Worm (Caenorhabditis elegans) whole organism, late embryonic: ENCODE measurements around the gene lido-7.

Source experiments
- C08G9.2 ChIP-seq: sonication (generic microtip); optimal IDR thresholded peaks from 2 replicates; lab custom pipeline; 2016; ENCODE audit warnings: mild to moderate bottlenecking, missing genetic modification characterization, moderate library complexity, missing compliant biosample characterization
- ceh-34 ChIP-seq: sonication (generic microtip); optimal IDR thresholded peaks from 2 replicates; lab custom pipeline; 2016; ENCODE audit warnings: mild to moderate bottlenecking, missing genetic modification characterization, missing compliant biosample characterization
- lin-11 ChIP-seq: fragments of 200-800 bp; sonication (Bioruptor generic); optimal IDR thresholded peaks from 2 replicates; lab custom pipeline; 2018; ENCODE audit warnings: mild to moderate bottlenecking, missing genetic modification characterization, missing compliant biosample characterization
- nfya-1 ChIP-seq: sonication (generic microtip); optimal IDR thresholded peaks from 2 replicates; lab custom pipeline; 2017; ENCODE audit warnings: missing genetic modification characterization, mild to moderate bottlenecking, missing compliant biosample characterization, antibody characterized with exemption, moderate library complexity
- pax-1 ChIP-seq: fragments of 150-350 bp; optimal IDR thresholded peaks from 2 replicates; lab custom pipeline; 2014; ENCODE audit warnings: missing biosample characterization, missing genetic modification characterization
- rnt-1 ChIP-seq: sonication (generic microtip); optimal IDR thresholded peaks from 2 replicates; lab custom pipeline; 2016; ENCODE audit warnings: missing genetic modification characterization, missing compliant biosample characterization
- tbx-2 ChIP-seq: sonication (generic microtip); optimal IDR thresholded peaks from 2 replicates; lab custom pipeline; 2016; ENCODE audit warnings: missing genetic modification characterization, missing compliant biosample characterization

ce11 chrII:3038453-3038909 is 50.4 kb downstream of the lido-7 start, which contains the start of the genes B0454.26 and B0454.5:
- TF ChIP-seq pax-1 (tag; lab: Kevin White, UChicago) (no peak), C08G9.2 (no peak), lin-11 (tag; lab: Kevin White, UChicago) (no peak), rnt-1 (tag; lab: Kevin White, UChicago) (no peak), ceh-34 (tag; lab: Kevin White, UChicago) (no peak), tbx-2 (tag; lab: Kevin White, UChicago) (no peak), nfya-1 (tag; lab: Kevin White, UChicago) (no peak)
